Fruit fly (Drosophila melanogaster) whole organism, prepupa: ENCODE data around the gene jet.
A peak's percentile ranks its signal among the peaks of the same experiment; 100 is the strongest.

Source experiments
- Blimp-1 ChIP-seq: fragments of 200-800 bp; sonication (Bioruptor generic); optimal IDR thresholded peaks from 3 replicates; lab custom pipeline; 2017; ENCODE audit warnings: missing biosample characterization, missing genetic modification characterization, mild to moderate bottlenecking, moderate library complexity, missing genetic modification reagents
- CG10631 ChIP-seq: fragments of 200-800 bp; sonication (Bioruptor generic); optimal IDR thresholded peaks from 2 replicates; lab custom pipeline; 2016; ENCODE audit warnings: missing biosample characterization, missing genetic modification characterization
- CG10669 ChIP-seq: fragments of 200-800 bp; sonication (Bioruptor generic); optimal IDR thresholded peaks from 3 replicates; lab custom pipeline; 2018; ENCODE audit warnings: missing biosample characterization, mild to moderate bottlenecking, missing genetic modification characterization, moderate library complexity
- CG11294 ChIP-seq: fragments of 200-800 bp; sonication (Bioruptor generic); IDR thresholded peaks from 2 replicates; pipeline ENCODE4 v1.3.6; 2022; ENCODE audit warnings: missing biosample characterization, missing genetic modification characterization
- CG11762 ChIP-seq: fragments of 200-800 bp; sonication (Bioruptor generic); optimal IDR thresholded peaks from 3 replicates; lab custom pipeline; 2016; ENCODE audit warnings: missing biosample characterization, missing genetic modification characterization; ENCODE audit not compliant: insufficient read depth
- CG11902 ChIP-seq: fragments of 200-800 bp; sonication (Bioruptor generic); optimal IDR thresholded peaks from 3 replicates; lab custom pipeline; 2016; ENCODE audit warnings: missing biosample characterization, missing genetic modification characterization
- CG15336 ChIP-seq: fragments of 200-800 bp; sonication (Bioruptor generic); IDR thresholded peaks from 2 replicates; pipeline ENCODE4 v1.3.6; 2022; ENCODE audit warnings: missing biosample characterization, missing genetic modification characterization
- CG16779 ChIP-seq: fragments of 200-800 bp; sonication (Bioruptor generic); optimal IDR thresholded peaks from 3 replicates; lab custom pipeline; 2017; ENCODE audit warnings: missing biosample characterization, mild to moderate bottlenecking, missing genetic modification characterization
- CG3032 ChIP-seq: fragments of 200-800 bp; optimal IDR thresholded peaks from 2 replicates; lab custom pipeline; 2019; ENCODE audit warnings: missing biosample characterization, mild to moderate bottlenecking, missing genetic modification characterization, moderate library complexity
- CG31627 ChIP-seq: fragments of 200-800 bp; sonication (Bioruptor generic); optimal IDR thresholded peaks from 3 replicates; lab custom pipeline; 2016; ENCODE audit warnings: missing biosample characterization, missing genetic modification characterization
- CG32006 ChIP-seq: fragments of 200-800 bp; sonication (Bioruptor generic); optimal IDR thresholded peaks from 3 replicates; lab custom pipeline; 2017; ENCODE audit warnings: missing biosample characterization, mild to moderate bottlenecking, missing genetic modification characterization
- CG6163 ChIP-seq: fragments of 200-800 bp; sonication (Bioruptor generic); IDR thresholded peaks from 3 replicates; pipeline ENCODE4 v1.3.6; 2022; ENCODE audit warnings: missing biosample characterization, missing genetic modification characterization
- CG6276 ChIP-seq: fragments of 200-800 bp; sonication (Bioruptor generic); optimal IDR thresholded peaks from 2 replicates; lab custom pipeline; 2017; ENCODE audit warnings: missing biosample characterization, mild to moderate bottlenecking, missing genetic modification characterization
- CG6808 ChIP-seq: fragments of 200-800 bp; sonication (Bioruptor generic); optimal IDR thresholded peaks from 3 replicates; lab custom pipeline; 2017; ENCODE audit warnings: missing biosample characterization, missing genetic modification characterization, mild to moderate bottlenecking, moderate library complexity, missing genetic modification reagents
- CG7368 ChIP-seq: fragments of 200-800 bp; sonication (Bioruptor generic); optimal IDR thresholded peaks from 3 replicates; lab custom pipeline; 2016; ENCODE audit warnings: missing biosample characterization, missing genetic modification characterization
- CG8319 ChIP-seq: fragments of 200-800 bp; sonication (Bioruptor generic); optimal IDR thresholded peaks from 3 replicates; lab custom pipeline; 2016; ENCODE audit warnings: missing biosample characterization, missing genetic modification characterization
- CG8632 ChIP-seq: fragments of 200-800 bp; sonication (Bioruptor generic); optimal IDR thresholded peaks from 3 replicates; lab custom pipeline; 2016; ENCODE audit warnings: missing biosample characterization, missing genetic modification characterization
- CG9139 ChIP-seq: fragments of 200-800 bp; sonication (Bioruptor generic); optimal IDR thresholded peaks from 3 replicates; lab custom pipeline; 2017; ENCODE audit warnings: missing biosample characterization, mild to moderate bottlenecking, missing genetic modification characterization
- Eip75B ChIP-seq: fragments of 200-800 bp; sonication (Bioruptor generic); optimal IDR thresholded peaks from 3 replicates; lab custom pipeline; 2016; ENCODE audit warnings: missing biosample characterization, missing genetic modification characterization
- Eip78C ChIP-seq: fragments of 200-800 bp; sonication (Bioruptor generic); peaks from one replicate; lab custom pipeline; 2016; ENCODE audit warnings: missing biosample characterization, missing genetic modification characterization
- Ets21C ChIP-seq: fragments of 200-800 bp; sonication (Bioruptor generic); optimal IDR thresholded peaks from 3 replicates; lab custom pipeline; 2016; ENCODE audit warnings: missing biosample characterization, missing genetic modification characterization
- Gug ChIP-seq: fragments of 200-800 bp; sonication (Bioruptor generic); IDR thresholded peaks from 2 replicates; pipeline ENCODE4 v1.3.6; 2022; ENCODE audit warnings: missing biosample characterization, missing genetic modification characterization
- Hr38 ChIP-seq: sonication (Bioruptor generic); optimal IDR thresholded peaks from 2 replicates; lab custom pipeline; 2016; ENCODE audit warnings: missing biosample characterization, missing genetic modification characterization
- Hr39 ChIP-seq: fragments of 200-800 bp; sonication (Bioruptor generic); optimal IDR thresholded peaks from 2 replicates; lab custom pipeline; 2016; ENCODE audit warnings: missing biosample characterization, missing genetic modification characterization
- Lpt ChIP-seq: fragments of 200-800 bp; sonication (Bioruptor generic); optimal IDR thresholded peaks from 3 replicates; lab custom pipeline; 2016; ENCODE audit warnings: missing biosample characterization, missing genetic modification characterization
- Met ChIP-seq: fragments of 200-800 bp; sonication (Bioruptor generic); optimal IDR thresholded peaks from 3 replicates; lab custom pipeline; 2016; ENCODE audit warnings: missing biosample characterization, missing genetic modification characterization
- OdsH ChIP-seq: fragments of 200-800 bp; sonication (Bioruptor generic); optimal IDR thresholded peaks from 3 replicates; lab custom pipeline; 2016; ENCODE audit warnings: missing biosample characterization, missing genetic modification characterization
- Smox ChIP-seq: fragments of 200-800 bp; sonication (Bioruptor generic); optimal IDR thresholded peaks from 3 replicates; lab custom pipeline; 2016; ENCODE audit warnings: missing biosample characterization, missing genetic modification characterization
- Sox102F ChIP-seq: fragments of 200-800 bp; sonication (Bioruptor generic); optimal IDR thresholded peaks from 2 replicates; lab custom pipeline; 2016; ENCODE audit warnings: missing biosample characterization, mild to moderate bottlenecking, missing genetic modification characterization
- Sox14 ChIP-seq: fragments of 200-800 bp; sonication (Bioruptor generic); optimal IDR thresholded peaks from 3 replicates; lab custom pipeline; 2016; ENCODE audit warnings: missing biosample characterization, missing genetic modification characterization
- Sox15 ChIP-seq: fragments of 200-800 bp; sonication (Bioruptor generic); optimal IDR thresholded peaks from 3 replicates; lab custom pipeline; 2016; ENCODE audit warnings: missing biosample characterization, missing genetic modification characterization
- acj6 ChIP-seq: fragments of 200-800 bp; sonication (Bioruptor generic); optimal IDR thresholded peaks from 3 replicates; lab custom pipeline; 2016; ENCODE audit warnings: missing biosample characterization, missing genetic modification characterization
- cyc ChIP-seq: fragments of 200-800 bp; sonication (Bioruptor generic); optimal IDR thresholded peaks from 3 replicates; lab custom pipeline; 2016; ENCODE audit warnings: missing biosample characterization, missing genetic modification characterization
- dac ChIP-seq: fragments of 200-800 bp; sonication (Bioruptor generic); optimal IDR thresholded peaks from 2 replicates; lab custom pipeline; 2017; ENCODE audit warnings: missing biosample characterization, mild to moderate bottlenecking, missing genetic modification characterization
- dsx ChIP-seq: fragments of 200-800 bp; optimal IDR thresholded peaks from 3 replicates; lab custom pipeline; 2019; ENCODE audit warnings: missing biosample characterization, mild to moderate bottlenecking, missing genetic modification characterization, moderate library complexity; ENCODE audit not compliant: poor library complexity, severe bottlenecking
- esn ChIP-seq: fragments of 200-800 bp; sonication (Bioruptor generic); optimal IDR thresholded peaks from 2 replicates; lab custom pipeline; 2016; ENCODE audit warnings: missing biosample characterization, mild to moderate bottlenecking, missing genetic modification characterization, moderate library complexity
- fd59A ChIP-seq: fragments of 200-800 bp; sonication (Bioruptor generic); optimal IDR thresholded peaks from 2 replicates; lab custom pipeline; 2017; ENCODE audit warnings: missing biosample characterization, mild to moderate bottlenecking, missing genetic modification characterization, missing genetic modification reagents
- fd85E ChIP-seq: fragments of 200-800 bp; sonication (Bioruptor generic); optimal IDR thresholded peaks from 3 replicates; lab custom pipeline; 2016; ENCODE audit warnings: missing biosample characterization, missing genetic modification characterization
- fkh ChIP-seq: fragments of 200-800 bp; sonication (Bioruptor generic); optimal IDR thresholded peaks from 3 replicates; lab custom pipeline; 2017; ENCODE audit warnings: missing biosample characterization, mild to moderate bottlenecking, missing genetic modification characterization, moderate library complexity
- lz ChIP-seq: fragments of 200-800 bp; sonication (Bioruptor generic); optimal IDR thresholded peaks from 3 replicates; lab custom pipeline; 2016; ENCODE audit warnings: missing biosample characterization, missing genetic modification characterization
- net ChIP-seq: fragments of 200-800 bp; sonication (Bioruptor generic); optimal IDR thresholded peaks from 3 replicates; lab custom pipeline; 2016; ENCODE audit warnings: missing biosample characterization, missing genetic modification characterization
- pdm3 ChIP-seq: fragments of 200-800 bp; sonication (Bioruptor generic); optimal IDR thresholded peaks from 3 replicates; lab custom pipeline; 2016; ENCODE audit warnings: missing biosample characterization, missing genetic modification characterization
- salr ChIP-seq, 2 experiments: fragments of 200-800 bp; sonication (Bioruptor generic); optimal IDR thresholded peaks; 3 replicates each; lab custom pipeline; 2016 to 2018; ENCODE audit warnings: missing biosample characterization in 2 of 2, missing genetic modification characterization in 2 of 2, mild to moderate bottlenecking in 1 of 2
- spab ChIP-seq: fragments of 200-800 bp; sonication (Bioruptor generic); optimal IDR thresholded peaks from 2 replicates; lab custom pipeline; 2017; ENCODE audit warnings: missing biosample characterization, mild to moderate bottlenecking, missing genetic modification characterization, missing genetic modification reagents
- ss ChIP-seq, 2 experiments: fragments of 200-800 bp; sonication (Bioruptor generic); optimal IDR thresholded peaks; 2 replicates in 1 of 2; 3 replicates in 1 of 2; lab custom pipeline; 2017 to 2018; ENCODE audit warnings: mild to moderate bottlenecking in 2 of 2, missing biosample characterization in 2 of 2, missing genetic modification characterization in 2 of 2, moderate library complexity in 1 of 2
- vri ChIP-seq: fragments of 200-800 bp; sonication (Bioruptor generic); optimal IDR thresholded peaks from 3 replicates; lab custom pipeline; 2016; ENCODE audit warnings: missing biosample characterization, mild to moderate bottlenecking, missing genetic modification characterization

jet gene

dm6 chr2L:4968767-4969166 is 19.2 kb upstream of the jet start, which contains the start of the genes Scox and Polr1C:
Gene Scox, minus strand, starts transcription at chr2L:4968935.
Gene Polr1C, plus strand, starts transcription at chr2L:4969004.
- no peak for TF ChIP-seq vri
- TF ChIP-seq CG31627 = no peak
- TF ChIP-seq CG11762 = no peak
- TF ChIP-seq Eip78C (GFP tag; lab: Kevin White, UChicago) = no peak
- TF ChIP-seq Gug (GFP tag; lab: Robert Waterston, UW) = no peak
- no peak for TF ChIP-seq Lpt (GFP tag; lab: Kevin White, UChicago)
- TF ChIP-seq CG16779 (tag; lab: Kevin White, UChicago) = no peak
- no peak for TF ChIP-seq CG8632 (GFP tag; lab: Kevin White, UChicago)
- TF ChIP-seq CG11902 (GFP tag; lab: Kevin White, UChicago) = no peak
- no peak for TF ChIP-seq fd59A
- no peak for TF ChIP-seq cyc (GFP tag; lab: Kevin White, UChicago)
- no peak for TF ChIP-seq CG9139 (GFP tag; lab: Kevin White, UChicago)
- TF ChIP-seq, all 60 proteins: peak for 0

DNA sequence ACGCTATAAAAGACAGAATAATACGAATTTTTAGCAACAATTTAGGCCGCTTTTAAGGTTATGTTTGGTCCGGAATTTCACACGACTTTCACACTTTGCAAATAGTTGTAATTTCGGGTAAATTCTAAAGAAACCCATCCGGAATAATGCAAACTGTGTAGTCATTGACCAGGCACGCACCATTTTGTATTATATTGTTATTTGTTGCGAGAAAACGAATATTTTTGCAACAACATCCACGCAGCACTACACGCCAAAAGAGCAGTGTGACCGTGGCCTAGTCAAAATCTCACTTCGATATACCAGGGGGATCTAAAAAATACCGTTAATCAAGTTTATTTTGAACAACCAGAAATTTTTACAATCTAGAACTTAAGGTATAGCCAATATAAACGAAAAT is 17.9 kb upstream of the jet start, which contains the start of gene eIF3i:
Gene eIF3i (minus strand): TSS at position 265 of the 400 bp plus-strand sequence.
- TF ChIP-seq cyc (GFP tag; lab: Kevin White, UChicago) (no peak), Eip75B (GFP tag; lab: Kevin White, UChicago) (no peak), Ets21C (no peak), CG6163 (no peak), Met (no peak), spab (no peak), Sox102F (GFP tag; lab: Kevin White, UChicago) (no peak), Gug (GFP tag; lab: Robert Waterston, UW) (no peak), net (GFP tag; lab: Kevin White, UChicago) (no peak), esn (no peak), Sox14 (GFP tag; lab: Kevin White, UChicago) (no peak), salr (GFP tag; optimal IDR thresholded peaks at IDR 0.05; lab: Kevin White, UChicago) (no peak), fd85E (GFP tag; lab: Kevin White, UChicago) (no peak), fd59A (no peak), CG15336 (GFP tag; lab: Robert Waterston, UW) (no peak), ss (GFP tag; optimal IDR thresholded peaks at IDR 0.05; lab: Kevin White, UChicago) (no peak)

DNA sequence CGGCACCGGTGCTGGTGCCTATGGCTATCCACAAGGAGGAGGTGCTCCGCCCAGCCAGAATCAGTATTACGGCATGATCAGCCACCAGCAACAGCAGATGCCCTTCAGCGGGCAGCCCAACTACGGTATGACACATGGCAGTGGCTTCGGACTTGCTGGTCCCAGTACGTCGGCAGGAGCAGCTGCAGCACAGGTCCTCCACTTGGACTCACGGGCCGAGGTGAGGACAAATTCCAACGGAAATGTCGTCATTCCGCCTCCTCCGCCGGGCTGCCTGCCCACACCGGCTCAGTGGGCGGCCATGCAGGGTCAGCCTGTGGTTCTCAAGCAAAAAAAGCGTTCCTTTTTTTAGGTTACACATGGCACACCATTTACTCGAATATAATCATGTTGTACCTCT is 16.3 kb upstream of the jet start:
- no peak for TF ChIP-seq vri
- TF ChIP-seq fkh (GFP tag; lab: Kevin White, UChicago) = no peak
- no peak for TF ChIP-seq CG7368 (GFP tag; lab: Kevin White, UChicago)
- no peak for TF ChIP-seq Eip75B (GFP tag; lab: Kevin White, UChicago)
- TF ChIP-seq dac (GFP tag; lab: Kevin White, UChicago) = no peak
- TF ChIP-seq CG10631 (GFP tag; lab: Kevin White, UChicago) = no peak
- TF ChIP-seq salr (GFP tag; optimal IDR thresholded peaks at IDR 0.05; lab: Kevin White, UChicago) = no peak
- no peak for TF ChIP-seq pdm3
- no peak for TF ChIP-seq CG8632 (GFP tag; lab: Kevin White, UChicago)
- TF ChIP-seq CG32006 = no peak
- no peak for TF ChIP-seq CG3032 (tag; lab: Kevin White, UChicago)
- no peak for TF ChIP-seq Hr39 (GFP tag; lab: Kevin White, UChicago)
- TF ChIP-seq OdsH = no peak
- TF ChIP-seq Blimp-1 = no peak
- no peak for TF ChIP-seq Smox
- TF ChIP-seq CG6276 = no peak
- TF ChIP-seq CG8319 (GFP tag; lab: Kevin White, UChicago) = no peak

dm6 chr2L:4965420-4965819 is 15.8 kb upstream of the jet start, which contains the start of gene CG34125:
Gene CG34125, plus strand, starts transcription at chr2L:4965673.
- TF ChIP-seq CG15336 (GFP tag; lab: Robert Waterston, UW) (0 out of 2 replicates have a peak, but pooled peaks have one; percentile 16), dsx (no peak), acj6 (GFP tag; lab: Kevin White, UChicago) (no peak), CG6808 (no peak), cyc (GFP tag; lab: Kevin White, UChicago) (peak; percentile 40), Sox102F (GFP tag; lab: Kevin White, UChicago) (no peak), Sox15 (GFP tag; lab: Kevin White, UChicago) (no peak), Blimp-1 (no peak), Hr39 (GFP tag; lab: Kevin White, UChicago) (no peak), CG11294 (GFP tag; lab: Robert Waterston, UW) (no peak), CG7368 (GFP tag; lab: Kevin White, UChicago) (no peak), Hr38 (GFP tag; lab: Kevin White, UChicago) (no peak), ss (GFP tag; optimal IDR thresholded peaks at IDR 0.05; lab: Kevin White, UChicago) (no peak), lz (GFP tag; lab: Kevin White, UChicago) (no peak), CG31627 (peak; percentile 39), CG9139 (GFP tag; lab: Kevin White, UChicago) (no peak), Sox14 (GFP tag; lab: Kevin White, UChicago) (no peak), esn (no peak), CG10669 (GFP tag; lab: Kevin White, UChicago) (no peak), spab (no peak)
